Worm (Caenorhabditis elegans): ENCODE results near the gene nep-4.

DNA sequence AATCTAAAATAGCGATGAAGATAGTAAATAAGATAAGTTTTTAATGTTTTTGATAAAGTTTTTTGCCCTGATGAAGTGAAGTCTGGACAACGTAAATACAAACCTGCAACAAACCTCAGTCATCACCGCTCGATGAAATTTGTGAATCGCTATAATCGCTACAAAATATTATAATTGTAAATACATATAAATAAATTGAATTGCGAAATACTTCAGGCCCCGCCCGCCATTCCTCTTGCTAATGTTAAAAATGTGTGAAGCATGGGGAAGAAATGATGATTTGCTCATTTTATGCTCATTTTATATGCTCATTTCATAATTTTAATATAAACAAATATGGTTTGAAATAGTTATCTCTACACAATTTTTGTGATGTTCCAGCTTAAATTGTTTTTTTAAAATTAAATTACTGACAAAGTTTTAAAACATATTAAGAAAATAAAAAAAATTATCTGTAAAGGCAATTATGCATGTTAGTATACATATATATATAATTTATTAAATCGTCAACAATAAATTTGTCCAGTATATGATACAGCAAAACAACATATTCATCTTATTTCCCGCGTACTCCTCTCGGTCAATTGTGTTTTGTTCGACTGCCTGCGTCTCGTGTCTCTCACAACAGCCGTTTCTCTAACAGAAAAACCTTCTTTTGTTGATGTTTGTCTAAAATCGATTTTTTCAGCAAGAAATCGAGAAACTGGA, 41.0 kb upstream of the nep-4 start, which contains the start of gene sid-5:
- no peak for TF ChIP-seq unc-42 (tag; optimal IDR thresholded peaks at IDR 0.05)
- no peak for TF ChIP-seq madf-2 (tag; optimal IDR thresholded peaks at IDR 0.05)
- TF ChIP-seq ztf-16 (tag; optimal IDR thresholded peaks at IDR 0.05), result no peak
- TF ChIP-seq F13H6.1 (tag; optimal IDR thresholded peaks at IDR 0.05), result no peak
- no peak for TF ChIP-seq pat-9 (tag; optimal IDR thresholded peaks at IDR 0.05)
- TF ChIP-seq ceh-45 (GFP tag; IDR thresholded peaks at IDR 0.05), result no peak

Measured in whole organism, late embryonic.